Worm (Caenorhabditis elegans) whole organism, young adult: Measurements from ENCODE around the gene lsm-4.

Experiments used
- C17E4.6 ChIP-seq: fragments of 200-800 bp; sonication (Bioruptor generic); IDR thresholded peaks from 2 replicates; pipeline ENCODE4 v1.3.6; 2022; ENCODE audit warnings: missing genetic modification reagents, missing genetic modification characterization, missing compliant biosample characterization
- F33H1.4 ChIP-seq: fragments of 200-800 bp; sonication (Bioruptor generic); IDR thresholded peaks from 2 replicates; pipeline ENCODE4 v1.3.6; 2022; ENCODE audit warnings: missing genetic modification reagents, missing genetic modification characterization, missing compliant biosample characterization
- F39B2.1 ChIP-seq: fragments of 200-800 bp; sonication (Bioruptor generic); IDR thresholded peaks from 2 replicates; pipeline ENCODE4 v1.3.6; 2022; ENCODE audit warnings: missing genetic modification reagents, missing genetic modification characterization, missing compliant biosample characterization
- F52B5.7 ChIP-seq: sonication (generic microtip); optimal IDR thresholded peaks from 2 replicates; lab custom pipeline; 2016; ENCODE audit warnings: mild to moderate bottlenecking, missing genetic modification characterization, missing compliant biosample characterization
- F57A8.1 ChIP-seq: fragments of 200-800 bp; sonication (Bioruptor generic); optimal IDR thresholded peaks from 2 replicates; lab custom pipeline; 2018; ENCODE audit warnings: mild to moderate bottlenecking, missing genetic modification characterization, moderate library complexity, missing compliant biosample characterization
- K12H6.12 ChIP-seq: fragments of 200-800 bp; sonication (Bioruptor generic); optimal IDR thresholded peaks from 2 replicates; lab custom pipeline; 2018; ENCODE audit warnings: mild to moderate bottlenecking, missing genetic modification characterization, missing compliant biosample characterization
- Y53F4B.3 ChIP-seq: fragments of 200-800 bp; sonication (Bioruptor generic); IDR thresholded peaks from 2 replicates; pipeline ENCODE4 v1.3.6; 2022; ENCODE audit warnings: missing genetic modification reagents, missing genetic modification characterization, missing compliant biosample characterization
- Y56A3A.18 ChIP-seq: fragments of 200-800 bp; sonication (Bioruptor generic); IDR thresholded peaks from 2 replicates; pipeline ENCODE4 v1.3.6; 2022; ENCODE audit warnings: missing genetic modification reagents, missing genetic modification characterization, missing compliant biosample characterization
- Y67H2A.10 ChIP-seq: fragments of 200-800 bp; sonication (Bioruptor generic); conservative IDR thresholded peaks from 2 replicates; pipeline ENCODE4 v1.3.6; 2022; ENCODE audit warnings: missing genetic modification reagents, missing genetic modification characterization, missing compliant biosample characterization
- Y95B8A.8 ChIP-seq: fragments of 200-800 bp; sonication (Bioruptor generic); IDR thresholded peaks from 2 replicates; pipeline ENCODE4 v1.3.6; 2022; ENCODE audit warnings: missing genetic modification reagents, missing genetic modification characterization, missing compliant biosample characterization
- ama-1 ChIP-seq, 3 experiments: fragments of 150-350 bp in 1 of 3; sonication (generic microtip) in 2 of 3; optimal IDR thresholded peaks; 2 replicates each; lab custom pipeline; 2014 to 2018; ENCODE audit warnings: missing biosample characterization in 2 of 3, missing genetic modification characterization in 2 of 3, missing genetic modification reagents in 2 of 3
- aptf-2 ChIP-seq: fragments of 200-800 bp; sonication (Bioruptor generic); conservative IDR thresholded peaks from 2 replicates; pipeline ENCODE4 v1.3.6; 2022; ENCODE audit warnings: missing genetic modification reagents, missing genetic modification characterization, missing compliant biosample characterization
- bed-2 ChIP-seq: fragments of 200-800 bp; sonication (Bioruptor generic); IDR thresholded peaks from 2 replicates; pipeline ENCODE4 v1.3.6; 2022; ENCODE audit warnings: missing genetic modification reagents, missing genetic modification characterization, missing compliant biosample characterization
- ccch-3 ChIP-seq: fragments of 200-800 bp; sonication (Bioruptor generic); optimal IDR thresholded peaks from 2 replicates; lab custom pipeline; 2018; ENCODE audit warnings: mild to moderate bottlenecking, missing genetic modification characterization, missing compliant biosample characterization
- cebp-1 ChIP-seq, 2 experiments: fragments of 200-800 bp in 1 of 2; sonication (Bioruptor generic) in 1 of 2; sonication (generic microtip) in 1 of 2; IDR thresholded peaks in 1 of 2; optimal IDR thresholded peaks in 1 of 2; 2 replicates each; pipeline versions ENCODE4 v1.3.6 to Lab custom; 2017 to 2022; ENCODE audit warnings: missing compliant biosample characterization in 2 of 2, missing genetic modification characterization in 2 of 2, mild to moderate bottlenecking in 1 of 2, missing genetic modification reagents in 1 of 2, moderate library complexity in 1 of 2
- cebp-2 ChIP-seq: fragments of 200-800 bp; sonication (Bioruptor generic); IDR thresholded peaks from 2 replicates; pipeline ENCODE4 v1.3.6; 2022; ENCODE audit warnings: missing genetic modification characterization, missing compliant biosample characterization
- ceh-100 ChIP-seq: fragments of 200-800 bp; sonication (Bioruptor generic); IDR thresholded peaks from 2 replicates; pipeline ENCODE4 v1.3.6; 2022; ENCODE audit warnings: missing genetic modification reagents, missing genetic modification characterization, missing compliant biosample characterization
- ceh-27 ChIP-seq: fragments of 200-800 bp; sonication (Bioruptor generic); optimal IDR thresholded peaks from 2 replicates; lab custom pipeline; 2018; ENCODE audit warnings: mild to moderate bottlenecking, missing genetic modification characterization, moderate library complexity, missing compliant biosample characterization
- ceh-79 ChIP-seq: sonication (generic microtip); optimal IDR thresholded peaks from 2 replicates; lab custom pipeline; 2017; ENCODE audit warnings: mild to moderate bottlenecking, missing genetic modification characterization, missing compliant biosample characterization
- dpl-1 ChIP-seq: fragments of 150-350 bp; optimal IDR thresholded peaks from 2 replicates; lab custom pipeline; 2014; ENCODE audit warnings: missing biosample characterization, missing genetic modification reagents, missing genetic modification characterization
- egrh-3 ChIP-seq: fragments of 200-800 bp; sonication (Bioruptor generic); IDR thresholded peaks from 2 replicates; pipeline ENCODE4 v1.3.6; 2022; ENCODE audit warnings: missing genetic modification reagents, missing genetic modification characterization, missing compliant biosample characterization
- fkh-3 ChIP-seq: sonication (generic microtip); optimal IDR thresholded peaks from 2 replicates; lab custom pipeline; 2016; ENCODE audit warnings: mild to moderate bottlenecking, missing genetic modification characterization, missing compliant biosample characterization
- gei-17 ChIP-seq: fragments of 200-800 bp; sonication (Bioruptor generic); optimal IDR thresholded peaks from 2 replicates; lab custom pipeline; 2018; ENCODE audit warnings: mild to moderate bottlenecking, missing genetic modification characterization, missing compliant biosample characterization
- hlh-12 ChIP-seq: sonication (generic microtip); optimal IDR thresholded peaks from 2 replicates; lab custom pipeline; 2016; ENCODE audit warnings: missing genetic modification characterization, missing compliant biosample characterization
- hlh-26 ChIP-seq: fragments of 200-800 bp; sonication (Bioruptor generic); conservative IDR thresholded peaks from 2 replicates; pipeline ENCODE4 v1.3.6; 2022; ENCODE audit warnings: missing genetic modification reagents, missing genetic modification characterization, missing compliant biosample characterization
- hmg-1.2 ChIP-seq: fragments of 200-800 bp; sonication (Bioruptor generic); IDR thresholded peaks from 2 replicates; pipeline ENCODE4 v1.3.6; 2022; ENCODE audit warnings: missing genetic modification reagents, missing genetic modification characterization, missing compliant biosample characterization
- hmg-20 ChIP-seq: fragments of 200-800 bp; sonication (Bioruptor generic); IDR thresholded peaks from 2 replicates; pipeline ENCODE4 v1.3.6; 2022; ENCODE audit warnings: missing genetic modification reagents, missing genetic modification characterization, missing compliant biosample characterization
- hrde-1 ChIP-seq: sonication (generic microtip); optimal IDR thresholded peaks from 2 replicates; lab custom pipeline; 2016; ENCODE audit warnings: missing genetic modification characterization, mild to moderate bottlenecking, missing compliant biosample characterization, moderate library complexity, missing genotype, missing genetic modification reagents, borderline replicate concordance
- lin-35 ChIP-seq, 3 experiments: fragments of 150-350 bp in 2 of 3; sonication (generic microtip) in 1 of 3; optimal IDR thresholded peaks; 2 replicates each; lab custom pipeline; 2014 to 2018; ENCODE audit warnings: missing biosample characterization in 3 of 3, missing genetic modification characterization in 3 of 3, missing genetic modification reagents in 3 of 3
- lin-40 ChIP-seq: sonication (generic microtip); optimal IDR thresholded peaks from 2 replicates; lab custom pipeline; 2016; ENCODE audit warnings: missing genetic modification characterization, mild to moderate bottlenecking, missing compliant biosample characterization, missing genotype, missing genetic modification reagents
- lin-54 ChIP-seq: fragments of 200-800 bp; sonication (Bioruptor generic); optimal IDR thresholded peaks from 2 replicates; lab custom pipeline; 2018; ENCODE audit warnings: mild to moderate bottlenecking, missing genetic modification characterization, missing compliant biosample characterization
- lir-1 ChIP-seq: fragments of 200-800 bp; sonication (Bioruptor generic); conservative IDR thresholded peaks from 2 replicates; pipeline ENCODE4 v1.3.6; 2022; ENCODE audit warnings: missing genetic modification reagents, missing genetic modification characterization, missing compliant biosample characterization
- madf-10 ChIP-seq: sonication (generic microtip); optimal IDR thresholded peaks from 2 replicates; lab custom pipeline; 2016; ENCODE audit warnings: mild to moderate bottlenecking, missing genetic modification characterization, missing compliant biosample characterization
- madf-6 ChIP-seq: fragments of 200-800 bp; sonication (Bioruptor generic); IDR thresholded peaks from 2 replicates; pipeline ENCODE4 v1.3.6; 2022; ENCODE audit warnings: missing genetic modification reagents, missing genetic modification characterization, missing compliant biosample characterization
- mel-28 ChIP-seq: sonication (generic microtip); optimal IDR thresholded peaks from 2 replicates; lab custom pipeline; 2016; ENCODE audit warnings: borderline replicate concordance, mild to moderate bottlenecking, missing genetic modification characterization, missing compliant biosample characterization
- mxl-1 ChIP-seq: sonication (generic microtip); optimal IDR thresholded peaks from 2 replicates; lab custom pipeline; 2016; ENCODE audit warnings: missing genetic modification characterization, missing compliant biosample characterization
- nfya-2 ChIP-seq: fragments of 200-800 bp; sonication (Bioruptor generic); IDR thresholded peaks from 2 replicates; pipeline ENCODE4 v1.3.6; 2022; ENCODE audit warnings: missing genetic modification reagents, missing genetic modification characterization, missing compliant biosample characterization
- nhr-27 ChIP-seq: fragments of 200-800 bp; sonication (Bioruptor generic); optimal IDR thresholded peaks from 2 replicates; lab custom pipeline; 2018; ENCODE audit warnings: mild to moderate bottlenecking, missing genetic modification characterization, moderate library complexity, missing compliant biosample characterization
- rcor-1 ChIP-seq: fragments of 200-800 bp; sonication (Bioruptor generic); IDR thresholded peaks from 2 replicates; pipeline ENCODE4 v1.3.6; 2022; ENCODE audit warnings: missing genetic modification reagents, missing genetic modification characterization, missing compliant biosample characterization
- sea-2 ChIP-seq: fragments of 200-800 bp; sonication (Bioruptor generic); IDR thresholded peaks from 2 replicates; pipeline ENCODE4 v1.3.6; 2022; ENCODE audit warnings: missing genetic modification characterization, missing compliant biosample characterization
- snpc-1.1 ChIP-seq: sonication (generic microtip); optimal IDR thresholded peaks from 2 replicates; lab custom pipeline; 2017; ENCODE audit warnings: missing genetic modification characterization, mild to moderate bottlenecking, missing compliant biosample characterization, antibody characterized with exemption, moderate library complexity, missing genotype, missing genetic modification reagents; ENCODE audit not compliant: insufficient read depth
- snpc-1.3 ChIP-seq: sonication (generic microtip); optimal IDR thresholded peaks from 2 replicates; lab custom pipeline; 2017; ENCODE audit warnings: missing genetic modification characterization, mild to moderate bottlenecking, missing compliant biosample characterization, antibody characterized with exemption, moderate library complexity, missing genotype, missing genetic modification reagents; ENCODE audit not compliant: insufficient read depth
- somi-1 ChIP-seq: fragments of 200-800 bp; sonication (Bioruptor generic); optimal IDR thresholded peaks from 2 replicates; lab custom pipeline; 2018; ENCODE audit warnings: mild to moderate bottlenecking, missing genetic modification characterization, missing compliant biosample characterization
- tbx-9 ChIP-seq: sonication (generic microtip); optimal IDR thresholded peaks from 2 replicates; lab custom pipeline; 2016; ENCODE audit warnings: borderline replicate concordance, missing genetic modification characterization, inconsistent platforms, missing compliant biosample characterization
- zim-3 ChIP-seq: sonication (generic microtip); optimal IDR thresholded peaks from 2 replicates; lab custom pipeline; 2017; ENCODE audit warnings: mild to moderate bottlenecking, missing genetic modification characterization, moderate library complexity, missing compliant biosample characterization
- ztf-18 ChIP-seq: sonication (generic microtip); optimal IDR thresholded peaks from 2 replicates; lab custom pipeline; 2016; ENCODE audit warnings: missing genotype, mild to moderate bottlenecking, missing genetic modification characterization, missing compliant biosample characterization
- ztf-25 ChIP-seq: fragments of 200-800 bp; sonication (Bioruptor generic); IDR thresholded peaks from 2 replicates; pipeline ENCODE4 v1.3.6; 2022; ENCODE audit warnings: missing genetic modification reagents, missing genetic modification characterization, missing compliant biosample characterization

Gene lsm-4

ce11 chrII:7301670-7302151 lies 48.7 kb upstream of the lsm-4 start, which contains the start of gene cul-4 (continued):
- no peak for TF ChIP-seq egrh-3 (GFP tag; lab: Robert Waterston, UW)
- TF ChIP-seq tbx-9 (tag; lab: Kevin White, UChicago): no peak
- TF ChIP-seq ztf-18 (tag; lab: Kevin White, UChicago): peak; percentile 98
- TF ChIP-seq F57A8.1 (GFP tag; lab: Kevin White, UChicago): no peak
- 0 out of 2 replicates have a peak, but pooled peaks have one; percentile 17 for TF ChIP-seq Y95B8A.8
- no peak for TF ChIP-seq mel-28 (tag; lab: Kevin White, UChicago)
- peak; percentile 68 for TF ChIP-seq snpc-1.3 (tag; lab: Kevin White, UChicago)
- no peak for TF ChIP-seq mxl-1 (tag; lab: Kevin White, UChicago)
- peak; percentile 88 for TF ChIP-seq lin-54 (GFP tag; lab: Kevin White, UChicago)
- no peak for TF ChIP-seq lin-40
- no peak for TF ChIP-seq sea-2 (GFP tag; lab: Robert Waterston, UW)
- no peak for TF ChIP-seq Y67H2A.10 (GFP tag; lab: Robert Waterston, UW)
- peak; percentile 86 for TF ChIP-seq F33H1.4
- no peak for TF ChIP-seq cebp-2
- TF ChIP-seq aptf-2 (GFP tag; lab: Robert Waterston, UW): no peak
- peak; percentile 99 for TF ChIP-seq madf-6 (GFP tag; lab: Robert Waterston, UW)
- no peak for TF ChIP-seq zim-3 (tag; lab: Kevin White, UChicago)
- no peak for TF ChIP-seq ztf-25 (GFP tag; lab: Robert Waterston, UW)
- peak; percentile 37; the same call in 1 of the 2 replicates for TF ChIP-seq lir-1
- TF ChIP-seq cebp-1 (GFP tag; IDR thresholded peaks at IDR 0.05; lab: Robert Waterston, UW): no peak
- no peak for TF ChIP-seq cebp-1 (tag; optimal IDR thresholded peaks at IDR 0.05; lab: Kevin White, UChicago)
- peak; percentile 53 for TF ChIP-seq dpl-1 (GFP tag; lab: Kevin White, UChicago)
- TF ChIP-seq hmg-1.2 (GFP tag; lab: Robert Waterston, UW): peak; percentile 85
- TF ChIP-seq Y53F4B.3: no peak
- TF ChIP-seq somi-1 (GFP tag; lab: Kevin White, UChicago): no peak
- TF ChIP-seq ceh-100 (GFP tag; lab: Robert Waterston, UW): peak; percentile 74
- no peak for TF ChIP-seq fkh-3 (tag; lab: Kevin White, UChicago)
- TF ChIP-seq snpc-1.1 (tag; lab: Kevin White, UChicago): peak; percentile 79
- no peak for TF ChIP-seq hlh-12
- peak; percentile 88 for TF ChIP-seq rcor-1
- TF ChIP-seq F39B2.1 (GFP tag; lab: Robert Waterston, UW): no peak
- no peak for TF ChIP-seq bed-2
- TF ChIP-seq nhr-27 (tag; lab: Kevin White, UChicago): no peak
- TF ChIP-seq ccch-3 (GFP tag; lab: Kevin White, UChicago): no peak
- TF ChIP-seq Y56A3A.18 (GFP tag; lab: Robert Waterston, UW): 0 out of 2 replicates have a peak, but pooled peaks have one; percentile 50
- TF ChIP-seq ceh-79: no peak
- TF ChIP-seq K12H6.12 (tag; lab: Kevin White, UChicago): no peak
- peak in 2 of 3 experiments; percentile 25 to 59 for TF ChIP-seq lin-35 (GFP tag; optimal IDR thresholded peaks at IDR 0.05; lab: Kevin White, UChicago)
- TF ChIP-seq ama-1 (optimal IDR thresholded peaks at IDR 0.05; lab: Kevin White, UChicago): no peak
- no peak for TF ChIP-seq ama-1 (GFP tag; optimal IDR thresholded peaks at IDR 0.05; lab: Kevin White, UChicago)
- peak; percentile 23 for TF ChIP-seq ceh-27
- 0 out of 2 replicates have a peak, but pooled peaks have one; percentile 51 for TF ChIP-seq hmg-20 (GFP tag; lab: Robert Waterston, UW)
- TF ChIP-seq hrde-1: no peak
- TF ChIP-seq hlh-26 (GFP tag; lab: Robert Waterston, UW): no peak
- TF ChIP-seq gei-17: no peak
- TF ChIP-seq F52B5.7: no peak
- no peak for TF ChIP-seq C17E4.6
- TF ChIP-seq nfya-2 (GFP tag; lab: Robert Waterston, UW): no peak
- no peak for TF ChIP-seq madf-10 (tag; lab: Kevin White, UChicago)
